Fruit fly (Drosophila melanogaster) whole organism: ENCODE measurements around the gene CG4998.

ENCODE experiments used
- CG8478 ChIP-seq: fragments of >200 bp; optimal IDR thresholded peaks from 2 replicates; lab custom pipeline; 2018; ENCODE audit warnings: inconsistent platforms
- Dll ChIP-seq: fragments of >200 bp; optimal IDR thresholded peaks from 2 replicates; lab custom pipeline; 2017
- EcR ChIP-seq, 2 experiments: fragments of >200 bp; optimal IDR thresholded peaks; 2 replicates each; lab custom pipeline; 2017; ENCODE audit warnings: missing biosample characterization in 2 of 2, missing genetic modification characterization in 2 of 2, missing genetic modification reagents in 2 of 2
- pan ChIP-seq: fragments of >200 bp; optimal IDR thresholded peaks from 2 replicates; lab custom pipeline; 2017
- psq ChIP-seq: fragments of >200 bp; optimal IDR thresholded peaks from 2 replicates; lab custom pipeline; 2017
- usp ChIP-seq: fragments of >200 bp; optimal IDR thresholded peaks from 2 replicates; lab custom pipeline; 2017; ENCODE audit warnings: missing biosample characterization, missing genetic modification characterization, mixed read lengths

DNA sequence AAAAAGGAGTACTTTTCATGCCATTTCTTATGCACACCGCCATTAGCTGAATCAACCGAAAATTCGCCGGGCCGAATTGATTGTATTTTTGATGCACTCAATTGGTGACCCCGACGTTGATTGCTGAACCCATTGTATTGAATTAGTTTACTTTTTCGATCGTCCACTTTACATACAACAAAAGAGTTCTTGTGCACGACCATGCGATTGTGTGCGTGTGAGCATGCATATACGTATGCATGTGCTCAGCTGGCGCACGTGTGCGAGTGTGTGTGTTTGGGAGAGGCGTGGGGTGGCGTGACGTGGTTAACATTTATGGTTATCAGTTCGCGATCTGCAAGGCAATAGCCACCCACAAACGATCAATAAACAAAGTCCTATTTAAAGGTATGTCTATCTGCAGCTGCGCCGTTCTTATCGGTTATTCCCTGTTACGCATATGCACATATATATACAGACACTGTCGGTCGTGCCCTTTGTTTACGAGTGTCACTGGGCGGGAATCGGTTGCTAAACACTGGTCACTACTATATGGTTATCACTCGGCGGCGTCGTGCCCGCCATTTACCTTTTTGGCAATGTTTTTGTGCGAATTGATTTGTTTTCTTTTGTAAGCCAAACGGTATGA is 46.6 kb downstream of the CG4998 start:
- TF ChIP-seq pan (lab: Kevin White, UChicago) = no peak
- no peak for TF ChIP-seq usp (GFP tag; lab: Kevin White, UChicago)
- no peak for TF ChIP-seq CG8478
- no peak for TF ChIP-seq psq (lab: Kevin White, UChicago)
- TF ChIP-seq Dll = no peak
- no peak for TF ChIP-seq EcR (GFP tag; optimal IDR thresholded peaks at IDR 0.05; lab: Kevin White, UChicago)
